Fruit fly (Drosophila melanogaster): ENCODE results near the gene CG43175.

dm6 chr3R:17626827-17627226 is 3.7 kb upstream of the CG43175 start, which contains the start of gene CG14325:
- no peak for TF ChIP-seq psq (optimal IDR thresholded peaks at IDR 0.05)
- TF ChIP-seq usp (GFP tag; optimal IDR thresholded peaks at IDR 0.05): no peak

Data from whole organism.